Worm (Caenorhabditis elegans) whole organism, L4/young adult: Measurements from ENCODE around the gene T26C5.5.

Source experiments
- W03F9.2 ChIP-seq: fragments of 150-350 bp; optimal IDR thresholded peaks from 2 replicates; lab custom pipeline; 2014; ENCODE audit warnings: missing biosample characterization, missing genetic modification characterization
- dao-5 ChIP-seq: sonication (generic microtip); optimal IDR thresholded peaks from 2 replicates; lab custom pipeline; 2016; ENCODE audit warnings: missing genotype, missing genetic modification characterization, moderate library complexity, missing compliant biosample characterization
- him-1 ChIP-seq: sonication (generic microtip); optimal IDR thresholded peaks from 2 replicates; lab custom pipeline; 2016; ENCODE audit warnings: missing genotype, missing genetic modification reagents, missing genetic modification characterization, missing compliant biosample characterization

Gene T26C5.5

DNA sequence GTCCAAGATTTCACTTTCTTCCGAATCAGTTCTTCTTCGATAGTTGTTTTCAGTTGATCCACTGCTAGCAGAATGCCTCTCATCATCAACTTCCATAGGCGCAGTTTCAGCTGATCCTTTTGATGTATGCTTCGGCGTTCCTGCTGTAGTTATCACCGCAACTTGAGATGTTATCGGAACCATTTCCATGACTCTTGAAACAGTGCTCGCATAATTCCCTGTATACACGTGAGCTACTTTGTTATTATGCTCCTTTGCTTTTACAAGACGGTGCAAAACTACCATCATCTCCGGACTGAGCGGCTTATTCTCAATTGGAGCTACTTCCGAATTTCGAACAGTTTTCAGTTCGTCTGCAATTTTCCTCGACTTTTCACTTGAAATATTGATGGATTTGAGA lies 30.6 kb upstream of the T26C5.5 start:
- TF ChIP-seq him-1 (tag; lab: Kevin White, UChicago) (no peak), W03F9.2 (tag; lab: Kevin White, UChicago) (no peak), dao-5 (no peak)

DNA sequence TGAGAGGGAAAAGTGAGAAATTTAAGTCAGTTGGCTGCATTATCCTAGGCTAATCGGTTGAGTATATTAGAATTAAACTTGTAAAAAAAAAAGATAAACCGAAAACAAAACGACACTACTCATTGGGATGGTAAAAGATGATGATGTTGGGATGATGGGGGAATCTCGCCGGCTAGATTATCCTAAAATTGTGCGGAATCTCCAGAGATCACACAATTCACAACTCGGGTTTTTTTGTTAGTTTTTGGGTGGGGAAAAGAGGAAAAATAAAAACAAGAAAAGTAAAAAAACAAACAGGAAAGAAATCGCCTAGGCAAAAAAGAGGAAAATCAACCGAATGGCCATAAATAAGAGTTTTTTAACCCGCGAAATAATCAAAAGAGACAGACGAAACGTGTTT lies 28.6 kb upstream of the T26C5.5 start:
- TF ChIP-seq dao-5 (no peak), him-1 (tag; lab: Kevin White, UChicago) (no peak), W03F9.2 (tag; lab: Kevin White, UChicago) (no peak)

DNA sequence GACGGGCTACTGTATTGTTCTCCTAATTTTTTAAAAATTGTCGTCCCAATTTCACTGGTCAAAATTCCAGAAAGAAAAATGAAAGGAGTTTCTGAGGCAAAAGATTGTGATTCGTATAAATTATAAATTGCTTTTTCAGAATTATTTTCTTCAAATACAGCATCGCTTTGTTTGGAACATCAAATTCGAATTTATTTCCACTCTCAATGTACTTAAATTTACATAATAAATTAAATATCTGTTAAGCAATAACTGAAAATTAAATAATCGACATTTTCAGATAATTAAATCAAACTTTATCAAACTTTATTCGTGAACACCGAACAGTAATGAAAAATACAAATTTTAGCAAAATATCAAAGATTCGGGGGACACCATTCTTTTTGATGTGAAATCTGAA lies 28.2 kb upstream of the T26C5.5 start:
- TF ChIP-seq dao-5, result no peak
- TF ChIP-seq W03F9.2 (tag; lab: Kevin White, UChicago), result no peak
- TF ChIP-seq him-1 (tag; lab: Kevin White, UChicago), result no peak

DNA sequence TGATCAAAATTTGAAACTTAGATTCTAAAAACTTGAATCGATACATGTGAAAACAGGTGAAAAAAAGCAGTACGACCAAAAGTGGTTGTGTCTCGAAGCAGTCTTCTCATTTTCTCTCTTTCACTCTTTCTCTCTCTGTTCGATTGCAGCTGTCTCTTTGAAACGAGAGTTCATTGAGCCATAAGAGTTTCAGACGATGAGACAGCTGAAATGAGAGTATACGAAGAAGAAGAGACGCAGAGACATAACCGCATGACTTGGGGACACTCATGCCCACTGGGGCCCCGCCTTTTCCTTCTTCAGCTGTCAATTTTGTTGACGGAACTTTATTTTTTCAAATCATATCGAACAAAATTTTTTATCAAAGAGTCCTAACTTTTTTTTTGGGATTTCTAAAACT lies 27.4 kb upstream of the T26C5.5 start:
- TF ChIP-seq dao-5 (no peak), him-1 (tag; lab: Kevin White, UChicago) (peak; percentile 53), W03F9.2 (tag; lab: Kevin White, UChicago) (peak; percentile 85)

DNA sequence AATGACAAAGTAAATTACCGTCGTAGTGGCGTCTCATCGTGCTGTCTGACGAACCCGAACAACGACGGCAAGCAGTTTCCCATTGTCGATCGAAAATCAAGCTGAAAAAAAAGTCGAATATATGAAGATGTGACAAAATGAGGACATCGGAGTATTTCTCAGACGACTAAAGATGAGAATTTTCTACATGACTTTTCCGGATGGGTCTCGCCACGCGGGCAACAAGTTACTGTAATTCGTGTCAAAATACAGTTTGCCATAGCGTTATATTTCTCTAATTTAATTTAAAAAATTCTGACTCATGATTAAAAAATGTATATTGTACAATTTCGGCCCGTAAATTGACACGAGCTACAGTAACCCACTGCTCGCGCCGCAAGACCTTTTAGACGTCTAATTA lies 26.4 kb upstream of the T26C5.5 start, which contains the start of gene C01G6.4:
Gene C01G6.4, minus strand, starts transcription at position 101 of the 400 bp plus-strand sequence.
- TF ChIP-seq him-1 (tag; lab: Kevin White, UChicago), result no peak
- no peak for TF ChIP-seq dao-5
- no peak for TF ChIP-seq W03F9.2 (tag; lab: Kevin White, UChicago)

DNA sequence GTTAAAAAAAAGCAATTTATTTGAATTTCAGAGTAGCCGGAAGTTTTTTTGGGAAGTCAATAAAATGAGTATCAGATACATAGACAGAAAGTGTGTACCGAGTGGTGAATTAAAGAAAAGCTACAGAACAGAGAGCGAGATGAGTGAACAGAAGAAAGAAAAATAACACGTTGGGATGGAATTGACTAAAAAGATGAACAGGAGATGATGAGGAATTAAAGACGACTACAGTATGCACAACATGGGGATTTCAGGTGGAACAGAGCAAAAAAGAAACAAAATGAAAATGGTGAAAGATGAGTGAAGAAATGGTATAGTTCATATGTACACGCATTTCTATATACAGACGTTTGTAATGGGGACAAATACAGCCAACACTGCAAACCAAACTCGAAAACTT lies 24.7 kb upstream of the T26C5.5 start:
- TF ChIP-seq dao-5 (no peak), him-1 (tag; lab: Kevin White, UChicago) (no peak), W03F9.2 (tag; lab: Kevin White, UChicago) (no peak)

DNA sequence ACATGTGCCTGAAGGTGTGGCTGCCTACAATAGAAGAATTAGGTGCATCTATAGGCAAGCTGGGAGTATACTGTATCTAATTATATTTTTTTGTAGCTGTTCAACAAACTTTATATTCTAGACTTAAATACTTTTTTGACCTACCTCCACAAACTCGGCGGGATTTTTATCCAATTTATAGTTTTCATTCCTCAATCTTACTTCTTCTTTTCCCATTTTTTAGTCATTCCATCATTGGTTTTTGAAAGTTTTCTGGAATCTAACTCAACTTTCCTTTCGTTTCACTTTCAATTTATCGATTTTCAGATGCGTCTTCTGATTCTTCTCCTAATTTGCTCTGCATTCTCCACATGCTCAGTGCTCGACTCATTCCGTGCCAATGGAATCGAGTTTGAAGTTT lies 23.0 kb upstream of the T26C5.5 start, which contains the start of gene C01G6.3:
Gene C01G6.3, plus strand, starts transcription at position 301 of the 400 bp plus-strand sequence.
- TF ChIP-seq him-1 (tag; lab: Kevin White, UChicago) (no peak), dao-5 (no peak), W03F9.2 (tag; lab: Kevin White, UChicago) (no peak)

DNA sequence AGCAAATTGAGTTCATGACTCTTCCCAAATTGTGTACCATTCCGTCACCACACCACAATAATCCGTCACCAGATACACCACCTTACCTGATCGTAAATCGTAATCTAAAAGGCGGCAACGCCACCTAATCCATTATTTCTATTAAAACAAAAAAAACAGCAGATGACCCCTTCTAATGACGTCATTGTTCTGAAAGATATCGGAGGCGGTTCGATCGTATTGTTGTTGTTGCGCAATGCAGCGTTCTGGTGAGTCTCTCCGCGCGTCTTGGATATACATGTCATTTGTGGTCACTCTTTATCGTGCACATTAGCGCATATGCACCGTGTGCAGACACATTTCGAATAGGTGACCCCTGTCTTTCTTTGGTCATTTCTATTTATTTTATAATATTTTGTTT lies 22.4 kb upstream of the T26C5.5 start:
- TF ChIP-seq him-1 (tag; lab: Kevin White, UChicago) (no peak), W03F9.2 (tag; lab: Kevin White, UChicago) (no peak), dao-5 (no peak)

DNA sequence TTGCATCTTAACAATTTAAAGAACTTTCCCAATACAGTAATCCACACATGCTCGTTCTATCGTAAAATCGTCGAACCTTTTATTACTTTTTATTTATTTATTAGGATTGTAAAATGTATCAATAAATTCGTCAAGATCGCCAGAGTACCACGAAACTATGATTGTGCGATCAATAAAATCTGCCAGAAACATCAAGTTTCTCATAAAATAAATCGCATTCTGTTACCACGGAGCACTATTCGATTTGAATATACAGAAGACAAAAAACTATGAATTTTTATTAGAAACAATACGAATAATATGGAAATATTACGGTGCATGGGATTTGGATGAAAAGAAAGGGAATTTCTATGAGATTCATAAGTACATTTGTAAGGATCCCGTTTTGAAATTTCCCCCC lies 20.2 kb upstream of the T26C5.5 start, which contains the start of gene C01G6.2:
Gene C01G6.2, plus strand, starts transcription at position 301 of the 400 bp plus-strand sequence.
- no peak for TF ChIP-seq dao-5
- TF ChIP-seq W03F9.2 (tag; lab: Kevin White, UChicago), result no peak
- no peak for TF ChIP-seq him-1 (tag; lab: Kevin White, UChicago)

DNA sequence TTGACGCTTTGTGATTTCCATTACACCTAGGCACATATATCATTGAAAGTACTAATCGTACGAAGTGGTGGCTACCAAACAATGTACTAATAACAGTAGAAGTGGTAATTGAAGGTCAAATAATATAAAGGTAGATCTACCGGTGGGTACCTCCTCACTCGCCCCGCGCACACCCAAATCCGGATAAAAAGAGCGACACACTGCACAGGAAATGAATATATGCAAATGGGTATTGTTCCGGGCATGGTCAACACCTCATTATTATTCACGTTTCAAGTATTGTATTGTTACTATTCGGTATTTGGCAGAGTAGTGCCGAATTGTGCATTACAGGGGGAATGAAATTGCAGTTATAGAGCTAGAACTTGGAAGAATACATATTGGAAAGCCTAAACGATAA lies 19.7 kb upstream of the T26C5.5 start:
- TF ChIP-seq him-1 (tag; lab: Kevin White, UChicago), result no peak
- no peak for TF ChIP-seq W03F9.2 (tag; lab: Kevin White, UChicago)
- TF ChIP-seq dao-5, result no peak

DNA sequence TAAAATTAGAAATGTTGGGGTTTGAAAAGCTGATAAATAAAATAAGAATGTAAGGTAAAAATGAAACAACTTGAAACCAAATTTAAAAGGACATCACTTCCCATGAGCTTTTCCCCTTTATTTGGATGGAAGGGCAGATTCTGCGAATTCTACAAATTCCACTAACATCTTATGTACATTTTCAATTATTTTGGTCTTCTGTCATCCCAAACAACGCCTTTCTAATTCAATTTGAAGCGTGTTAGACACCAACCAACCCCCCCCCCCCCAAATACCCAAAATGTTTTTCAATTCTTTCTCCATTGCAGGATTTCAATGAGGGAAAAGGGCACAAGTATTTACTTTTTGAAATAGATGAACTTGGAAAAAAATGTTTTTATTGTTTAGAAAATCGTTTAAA lies 19.2 kb upstream of the T26C5.5 start:
- no peak for TF ChIP-seq him-1 (tag; lab: Kevin White, UChicago)
- TF ChIP-seq dao-5, result no peak
- no peak for TF ChIP-seq W03F9.2 (tag; lab: Kevin White, UChicago)

DNA sequence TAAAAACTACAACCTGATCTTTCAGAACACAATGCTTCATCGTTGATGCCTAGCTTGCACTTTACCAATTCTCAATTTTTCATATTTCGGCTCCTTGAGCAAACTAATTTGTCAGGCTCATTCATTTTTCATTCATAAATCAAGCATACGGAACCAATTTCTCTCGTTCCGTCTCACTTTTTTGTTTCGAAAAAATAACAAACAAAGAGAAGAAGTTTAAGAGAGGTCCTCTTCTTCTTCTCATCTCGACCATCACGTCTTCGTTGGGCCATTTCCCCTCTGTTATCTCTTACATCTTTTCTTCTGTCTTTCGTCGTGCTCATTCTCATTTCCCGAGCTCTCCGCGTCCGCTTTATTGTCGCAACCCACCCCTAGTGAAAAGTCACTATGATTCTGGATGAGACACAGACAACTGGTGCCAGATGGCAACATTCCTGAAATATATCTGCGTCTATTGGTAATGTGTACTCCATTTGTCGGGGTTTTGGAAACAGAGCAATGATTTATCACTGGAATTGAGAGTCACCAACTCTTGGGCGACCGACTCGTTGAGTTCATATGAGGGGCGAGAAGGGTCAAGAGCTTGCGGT lies 18.2 kb upstream of the T26C5.5 start:
- TF ChIP-seq W03F9.2 (tag; lab: Kevin White, UChicago), result no peak
- no peak for TF ChIP-seq him-1 (tag; lab: Kevin White, UChicago)
- no peak for TF ChIP-seq dao-5

DNA sequence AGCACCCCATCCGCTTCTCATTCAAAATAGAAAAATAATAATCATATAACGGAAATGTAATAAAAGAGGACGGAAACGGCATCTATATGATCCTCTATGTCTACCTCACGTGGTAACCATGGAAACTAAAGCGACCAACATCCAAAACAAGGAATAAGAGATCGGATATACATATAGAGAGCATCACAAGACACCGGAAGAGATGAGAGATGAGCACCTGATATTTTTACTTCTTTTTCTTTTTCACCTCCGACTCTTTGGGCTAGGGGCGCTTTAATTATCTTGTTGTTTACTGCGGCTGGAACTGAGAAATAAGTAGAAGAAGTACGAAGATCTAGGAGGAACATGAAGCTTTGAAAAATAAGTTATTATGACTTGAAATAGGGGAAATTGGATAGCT lies 17.2 kb upstream of the T26C5.5 start:
- TF ChIP-seq W03F9.2 (tag; lab: Kevin White, UChicago) (no peak), dao-5 (no peak), him-1 (tag; lab: Kevin White, UChicago) (no peak)

DNA sequence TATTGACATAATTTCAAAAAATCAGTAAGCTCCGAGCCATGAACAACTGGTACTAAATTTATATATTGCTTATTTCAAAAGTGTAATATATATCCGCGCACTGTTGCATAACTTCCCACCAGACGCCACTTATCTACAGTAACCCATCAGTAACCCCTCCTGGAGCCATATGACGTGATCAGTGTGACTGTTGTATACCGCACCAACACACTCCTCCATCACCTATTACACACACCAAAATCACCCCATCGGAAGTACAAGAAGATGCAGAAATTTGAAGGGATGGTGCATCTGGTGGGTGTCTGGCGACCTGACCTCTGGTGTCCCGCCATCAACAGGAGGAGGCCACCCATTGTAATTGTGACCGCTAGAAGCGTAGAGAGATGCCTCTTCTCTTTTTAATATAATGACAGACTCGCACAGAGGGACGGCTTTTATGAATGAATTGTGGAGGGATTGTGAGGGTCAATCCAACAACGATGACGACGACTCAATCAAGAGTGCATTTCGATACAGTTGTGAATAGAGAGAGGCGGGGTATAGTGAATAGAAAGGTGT lies 16.4 kb upstream of the T26C5.5 start:
- TF ChIP-seq dao-5 (no peak), W03F9.2 (tag; lab: Kevin White, UChicago) (no peak), him-1 (tag; lab: Kevin White, UChicago) (no peak)
